Worm (Caenorhabditis elegans) whole organism, L1 larva: ENCODE measurements around the gene rabs-5.

Experiments used
- efl-1 ChIP-seq, 4 experiments: fragments of 150-350 bp; optimal IDR thresholded peaks in 3 of 4; peaks in 1 of 4; 1 replicate in 1 of 4; 2 replicates in 3 of 4; lab custom pipeline; 2014; ENCODE audit warnings: missing biosample characterization in 2 of 4, missing genetic modification characterization in 2 of 4, missing genetic modification reagents in 2 of 4
- egl-27 ChIP-seq, 2 experiments: fragments of 150-350 bp in 1 of 2; sonication (generic microtip); optimal IDR thresholded peaks; 3 replicates each; lab custom pipeline; 2017 to 2018; ENCODE audit warnings: missing biosample characterization in 2 of 2, missing genetic modification characterization in 2 of 2, missing genetic modification reagents in 2 of 2
- snpc-4 ChIP-seq: fragments of 150-350 bp; optimal IDR thresholded peaks from 2 replicates; lab custom pipeline; 2014; ENCODE audit warnings: missing biosample characterization, missing genetic modification characterization
- unc-62 ChIP-seq: fragments of 150-350 bp; optimal IDR thresholded peaks from 2 replicates; lab custom pipeline; 2014; ENCODE audit warnings: missing biosample characterization, missing genetic modification reagents, missing genetic modification characterization
- xbp-1 ChIP-seq: sonication (generic microtip); optimal IDR thresholded peaks from 2 replicates; lab custom pipeline; 2016; ENCODE audit warnings: missing genetic modification characterization, missing compliant biosample characterization

DNA sequence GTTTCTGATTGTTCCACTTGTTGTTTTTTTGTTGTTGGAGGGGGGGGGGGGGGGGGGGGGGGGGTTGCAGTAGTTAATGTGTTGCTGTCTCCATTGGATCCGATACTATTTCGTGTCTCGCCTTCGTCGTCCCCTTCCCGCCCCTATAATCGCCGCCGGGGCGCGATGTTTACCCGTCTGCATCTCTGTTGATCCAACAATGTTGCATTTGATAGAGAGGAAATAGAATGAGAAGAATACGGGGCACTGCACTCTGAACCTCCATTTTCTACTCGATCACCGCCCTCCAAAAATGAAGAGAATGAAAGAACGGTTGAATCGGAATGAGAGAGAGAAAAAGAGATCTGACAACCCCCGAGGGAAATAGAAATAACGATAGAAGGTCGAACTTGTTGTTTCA lies 39.7 kb downstream of the rabs-5 start:
- TF ChIP-seq unc-62 (GFP tag; lab: Kevin White, UChicago) (no peak), egl-27 (tag; optimal IDR thresholded peaks at IDR 0.05; lab: Kevin White, UChicago) (no peak), xbp-1 (tag; lab: Kevin White, UChicago) (no peak), snpc-4 (tag; lab: Kevin White, UChicago) (no peak), efl-1 (optimal IDR thresholded peaks at IDR 0.05; lab: Kevin White, UChicago) (no peak), efl-1 (GFP tag; optimal IDR thresholded peaks at IDR 0.05 in 1 of 2; lab: Kevin White, UChicago) (peak in 1 of 2 experiments; percentile 89)
